Fruit fly (Drosophila melanogaster) whole organism, adult: Measurements from ENCODE around the gene Cp38.
A peak's percentile ranks its signal among the peaks of the same experiment; 100 is the strongest.

Experiments
- CG5204 ChIP-seq: fragments of 200-800 bp; sonication (Bioruptor generic); optimal IDR thresholded peaks from 2 replicates; lab custom pipeline; 2016; ENCODE audit warnings: missing biosample characterization, missing genetic modification characterization
- cic ChIP-seq: fragments of 200-800 bp; sonication (Bioruptor generic); optimal IDR thresholded peaks from 2 replicates; lab custom pipeline; 2017; ENCODE audit warnings: missing biosample characterization, mild to moderate bottlenecking, missing genetic modification characterization, moderate library complexity
- kay ChIP-seq: fragments of 200-800 bp; sonication (Bioruptor generic); peaks from one replicate; lab custom pipeline; 2016; ENCODE audit warnings: missing biosample characterization, missing genetic modification characterization, borderline replicate concordance

DNA sequence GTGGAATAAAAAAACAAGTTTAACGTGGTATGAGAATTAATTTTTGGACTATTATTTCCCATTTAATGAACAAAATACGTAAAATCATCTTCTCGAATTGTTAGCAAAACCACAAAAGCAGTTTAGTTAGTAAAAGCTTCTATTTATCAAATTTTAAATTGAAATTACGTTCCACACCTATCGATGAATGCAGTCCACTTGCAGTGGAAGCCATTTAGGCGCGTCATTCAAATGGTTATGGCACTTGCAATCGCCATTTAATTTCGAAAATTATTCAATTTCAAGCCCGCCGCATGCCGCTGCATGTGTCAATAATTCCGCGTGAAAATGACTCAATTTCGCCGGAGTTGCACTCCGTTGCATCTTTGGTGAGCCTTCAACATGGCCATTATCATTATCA, 38.7 kb upstream of the Cp38 start:
- no peak for TF ChIP-seq cic (GFP tag; lab: Kevin White, UChicago)
- no peak for TF ChIP-seq CG5204 (GFP tag; lab: Kevin White, UChicago)
- TF ChIP-seq kay (GFP tag; lab: Kevin White, UChicago) = peak; percentile 30
